Worm (Caenorhabditis elegans) whole organism, L4/young adult: Measurements from ENCODE around the gene Y76B12C.8.

Source experiments
- W03F9.2 ChIP-seq: fragments of 150-350 bp; optimal IDR thresholded peaks from 2 replicates; lab custom pipeline; 2014; ENCODE audit warnings: missing biosample characterization, missing genetic modification characterization
- dao-5 ChIP-seq: sonication (generic microtip); optimal IDR thresholded peaks from 2 replicates; lab custom pipeline; 2016; ENCODE audit warnings: missing genotype, missing genetic modification characterization, moderate library complexity, missing compliant biosample characterization

DNA sequence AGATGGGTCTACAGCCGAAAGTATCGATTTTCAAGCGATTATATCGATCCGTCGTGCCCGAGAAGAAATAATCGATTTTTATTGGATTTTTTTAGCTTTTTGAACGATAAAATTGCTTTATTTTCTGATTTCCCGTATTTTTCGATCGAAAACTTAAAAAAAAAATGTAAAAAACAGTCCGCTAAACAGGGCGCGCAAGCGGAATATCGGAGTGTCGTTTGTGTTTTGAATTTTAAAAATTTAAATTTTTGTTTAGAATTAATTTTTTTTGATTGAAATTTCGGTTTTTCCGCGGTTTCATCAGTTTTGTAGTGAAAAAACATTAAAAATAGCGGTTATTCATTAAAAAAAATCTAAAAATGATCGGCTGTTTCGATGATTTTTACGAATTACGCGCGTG is 9.6 kb upstream of the Y76B12C.8 start:
- no peak for TF ChIP-seq dao-5
- TF ChIP-seq W03F9.2 (tag; lab: Kevin White, UChicago) = no peak
